Worm (Caenorhabditis elegans) whole organism, L4 larva: Measurements from ENCODE around the gene C30H6.12.

ENCODE experiments used
- aha-1 ChIP-seq: fragments of 150-350 bp; peaks from one replicate; lab custom pipeline; 2014; ENCODE audit warnings: missing biosample characterization, missing genetic modification characterization
- ceh-20 ChIP-seq: fragments of 200-800 bp; sonication (Bioruptor generic); IDR thresholded peaks from 2 replicates; pipeline ENCODE4 v1.3.6; 2022; ENCODE audit warnings: missing genetic modification reagents, missing genetic modification characterization, missing compliant biosample characterization
- ceh-28 ChIP-seq: fragments of 150-350 bp; optimal IDR thresholded peaks from 2 replicates; lab custom pipeline; 2014; ENCODE audit warnings: missing biosample characterization, missing genetic modification reagents, missing genetic modification characterization
- ces-1 ChIP-seq: fragments of 150-350 bp; sonication (generic microtip); optimal IDR thresholded peaks from 4 replicates; lab custom pipeline; 2014; ENCODE audit warnings: missing biosample characterization, missing genetic modification reagents, missing genetic modification characterization
- daf-16 ChIP-seq, 3 experiments: sonication (generic microtip); optimal IDR thresholded peaks; 2 replicates each; lab custom pipeline; 2016 to 2017; ENCODE audit warnings: missing genetic modification characterization in 3 of 3, missing genetic modification reagents in 3 of 3, mild to moderate bottlenecking in 2 of 3, missing compliant biosample characterization in 2 of 3, missing biosample characterization in 1 of 3, moderate library complexity in 1 of 3
- dmd-6 ChIP-seq: fragments of 200-800 bp; sonication (Bioruptor generic); IDR thresholded peaks from 2 replicates; pipeline ENCODE4 v1.3.6; 2022; ENCODE audit warnings: missing genetic modification reagents, missing genetic modification characterization, missing compliant biosample characterization
- dmd-8 ChIP-seq: fragments of 200-800 bp; sonication (Bioruptor generic); IDR thresholded peaks from 2 replicates; pipeline ENCODE4 v1.3.6; 2022; ENCODE audit warnings: missing genetic modification characterization, missing compliant biosample characterization
- dve-1 ChIP-seq: sonication (generic microtip); optimal IDR thresholded peaks from 2 replicates; lab custom pipeline; 2017; ENCODE audit warnings: antibody characterized with exemption, mild to moderate bottlenecking, missing genetic modification characterization, missing compliant biosample characterization; ENCODE audit not compliant: insufficient read depth
- gei-8 ChIP-seq: fragments of 200-800 bp; sonication (Bioruptor generic); optimal IDR thresholded peaks from 2 replicates; lab custom pipeline; 2018; ENCODE audit warnings: mild to moderate bottlenecking, missing genetic modification characterization, missing compliant biosample characterization
- hif-1 ChIP-seq, 2 experiments: sonication (generic microtip); optimal IDR thresholded peaks; 2 replicates each; lab custom pipeline; 2016 to 2017; ENCODE audit warnings: missing compliant biosample characterization in 2 of 2, missing genetic modification characterization in 2 of 2, missing genetic modification reagents in 2 of 2, missing genotype in 2 of 2, mild to moderate bottlenecking in 1 of 2
- hlh-11 ChIP-seq: fragments of 200-800 bp; sonication (Bioruptor generic); optimal IDR thresholded peaks from 2 replicates; lab custom pipeline; 2018; ENCODE audit warnings: mild to moderate bottlenecking, missing genetic modification characterization, missing compliant biosample characterization
- hlh-30 ChIP-seq: sonication (generic microtip); optimal IDR thresholded peaks from 2 replicates; lab custom pipeline; 2017; ENCODE audit warnings: antibody characterized with exemption, mild to moderate bottlenecking, missing genetic modification characterization, missing compliant biosample characterization; ENCODE audit not compliant: insufficient read depth
- hmg-1.1 ChIP-seq: fragments of 200-800 bp; sonication (Bioruptor generic); IDR thresholded peaks from 2 replicates; pipeline ENCODE4 v1.3.6; 2022; ENCODE audit warnings: missing genetic modification reagents, missing genetic modification characterization, missing compliant biosample characterization
- lin-13 ChIP-seq: fragments of 150-350 bp; optimal IDR thresholded peaks from 2 replicates; lab custom pipeline; 2014; ENCODE audit warnings: missing biosample characterization, missing genetic modification reagents, missing genetic modification characterization
- lin-29 ChIP-seq: fragments of 200-800 bp; sonication (Bioruptor generic); IDR thresholded peaks from 2 replicates; pipeline ENCODE4 v1.3.6; 2022; ENCODE audit warnings: missing genetic modification reagents, missing genetic modification characterization, missing compliant biosample characterization
- lin-38 ChIP-seq: fragments of 200-800 bp; sonication (Bioruptor generic); IDR thresholded peaks from 2 replicates; pipeline ENCODE4 v1.3.6; 2022; ENCODE audit warnings: missing genetic modification reagents, missing genetic modification characterization, missing compliant biosample characterization
- lsy-2 ChIP-seq, 2 experiments: fragments of 150-350 bp in 1 of 2; sonication (generic microtip) in 1 of 2; optimal IDR thresholded peaks; 2 replicates each; lab custom pipeline; 2014 to 2017; ENCODE audit warnings: missing biosample characterization in 2 of 2, missing genetic modification characterization in 2 of 2
- mdl-1 ChIP-seq, 2 experiments: fragments of 150-350 bp in 1 of 2; sonication (generic microtip) in 1 of 2; optimal IDR thresholded peaks; 2 replicates each; lab custom pipeline; 2014 to 2017; ENCODE audit warnings: missing biosample characterization in 2 of 2, missing genetic modification characterization in 2 of 2
- mep-1 ChIP-seq: fragments of 150-350 bp; sonication (generic microtip); optimal IDR thresholded peaks from 3 replicates; lab custom pipeline; 2014; ENCODE audit warnings: missing biosample characterization, missing genetic modification characterization
- mes-2 ChIP-seq: sonication (generic microtip); optimal IDR thresholded peaks from 2 replicates; lab custom pipeline; 2016; ENCODE audit warnings: missing genotype, mild to moderate bottlenecking, missing genetic modification characterization, missing compliant biosample characterization; ENCODE audit not compliant: poor library complexity, severe bottlenecking
- nhr-10 ChIP-seq: fragments of 150-350 bp; optimal IDR thresholded peaks from 2 replicates; lab custom pipeline; 2014; ENCODE audit warnings: missing biosample characterization, missing genetic modification characterization
- nhr-28 ChIP-seq: fragments of 150-350 bp; optimal IDR thresholded peaks from 2 replicates; lab custom pipeline; 2014; ENCODE audit warnings: missing biosample characterization, missing genetic modification characterization
- nhr-77 ChIP-seq: fragments of 150-350 bp; optimal IDR thresholded peaks from 2 replicates; lab custom pipeline; 2014; ENCODE audit warnings: missing biosample characterization, missing genetic modification characterization
- pqm-1 ChIP-seq: sonication (generic microtip); optimal IDR thresholded peaks from 2 replicates; lab custom pipeline; 2017; ENCODE audit warnings: missing biosample characterization, missing genetic modification characterization
- rbr-2 ChIP-seq: sonication (generic microtip); optimal IDR thresholded peaks from 2 replicates; lab custom pipeline; 2016; ENCODE audit warnings: missing genotype, missing genetic modification characterization, missing compliant biosample characterization
- tra-1 ChIP-seq: fragments of 200-800 bp; sonication (Bioruptor generic); IDR thresholded peaks from 2 replicates; pipeline ENCODE4 v1.3.6; 2022; ENCODE audit warnings: missing genetic modification reagents, missing genetic modification characterization, missing compliant biosample characterization
- unc-62 ChIP-seq, 3 experiments: fragments of 150-350 bp in 1 of 3; sonication (generic microtip); optimal IDR thresholded peaks in 2 of 3; peaks in 1 of 3; 1 replicate in 1 of 3; 2 replicates in 2 of 3; lab custom pipeline; 2014 to 2017; ENCODE audit warnings: missing biosample characterization in 3 of 3, missing genetic modification characterization in 3 of 3, missing genetic modification reagents in 3 of 3, missing genotype in 1 of 3

The C30H6.12 gene

ce11 chrIV:17383046-17383445 lies at the start of gene C30H6.12:
C30H6.12 (plus strand) TSS chrIV:17383346.
- TF ChIP-seq dve-1 (tag; lab: Kevin White, UChicago) (no peak), unc-62 (GFP tag; optimal IDR thresholded peaks at IDR 0.05 in 1 of 2; lab: Kevin White, UChicago) (peak in 1 of 2 experiments; percentile 40), unc-62 (tag; optimal IDR thresholded peaks at IDR 0.05; lab: Kevin White, UChicago) (no peak)

ce11 chrIV:17333542-17334281 lies 49.4 kb upstream of the C30H6.12 start, which contains the start of gene C49C3.15:
C49C3.15 (plus strand) TSS chrIV:17334231.
- TF ChIP-seq hlh-30 (tag; lab: Kevin White, UChicago) (peak; percentile 96), hmg-1.1 (0 out of 2 replicates have a peak, but pooled peaks have one; percentile 8), nhr-10 (tag; lab: Kevin White, UChicago) (no peak), rbr-2 (tag; lab: Kevin White, UChicago) (peak; percentile 10), hif-1 (tag; optimal IDR thresholded peaks at IDR 0.05; lab: Kevin White, UChicago) (peak in 1 of 2 experiments; percentile 83), lin-38 (peak; percentile 48; the same call in 1 of the 2 replicates), dve-1 (tag; lab: Kevin White, UChicago) (peak; percentile 45), hlh-11 (tag; lab: Kevin White, UChicago) (peak; percentile 28), tra-1 (no peak), nhr-28 (tag; lab: Kevin White, UChicago) (peak; percentile 21), mdl-1 (tag; optimal IDR thresholded peaks at IDR 0.05; lab: Kevin White, UChicago) (peak in 1 of 2 experiments; percentile 10), mep-1 (tag; lab: Kevin White, UChicago) (peak; percentile 42), unc-62 (GFP tag; optimal IDR thresholded peaks at IDR 0.05 in 1 of 2; lab: Kevin White, UChicago) (peak in 1 of 2 experiments; percentile 80), unc-62 (tag; optimal IDR thresholded peaks at IDR 0.05; lab: Kevin White, UChicago) (no peak), lsy-2 (tag; optimal IDR thresholded peaks at IDR 0.05; lab: Kevin White, UChicago) (peak in 1 of 2 experiments; percentile 54), daf-16 (GFP tag; optimal IDR thresholded peaks at IDR 0.05; lab: Kevin White, UChicago) (no peak), daf-16 (tag; optimal IDR thresholded peaks at IDR 0.05; lab: Kevin White, UChicago) (peak; percentile 23), gei-8 (GFP tag; lab: Kevin White, UChicago) (no peak), dmd-8 (GFP tag; lab: Robert Waterston, UW) (no peak), mes-2 (tag; lab: Kevin White, UChicago) (peak; percentile 47)

- TF ChIP-seq lsy-2 (tag; optimal IDR thresholded peaks at IDR 0.05; lab: Kevin White, UChicago) (peak in 1 of 2 experiments; percentile 51), aha-1 (tag; lab: Kevin White, UChicago) (peak; percentile 79), ceh-28 (tag; lab: Kevin White, UChicago) (no peak), ces-1 (GFP tag; lab: Kevin White, UChicago) (no peak), lin-38 (peak; percentile 40), mes-2 (tag; lab: Kevin White, UChicago) (peak; percentile 27)
- TF ChIP-seq, all 104 proteins: peak for 4
Measured at ce11 chrIV:17335031-17335430, 48.1 kb upstream of the C30H6.12 start, which contains the start of gene C49C3.8. C49C3.8 (plus strand) TSS chrIV:17335203.

- TF ChIP-seq dmd-6 (GFP tag; lab: Robert Waterston, UW): peak; percentile 46
- TF ChIP-seq daf-16 (GFP tag; optimal IDR thresholded peaks at IDR 0.05; lab: Kevin White, UChicago): no peak
- TF ChIP-seq daf-16 (tag; optimal IDR thresholded peaks at IDR 0.05; lab: Kevin White, UChicago): peak; percentile 94
- TF ChIP-seq mep-1 (tag; lab: Kevin White, UChicago): no peak
- peak; percentile 79 for TF ChIP-seq nhr-77 (tag; lab: Kevin White, UChicago)
- peak; percentile 72 for TF ChIP-seq pqm-1 (tag; lab: Kevin White, UChicago)
- TF ChIP-seq dve-1 (tag; lab: Kevin White, UChicago): peak; percentile 66
- TF ChIP-seq nhr-28 (tag; lab: Kevin White, UChicago): peak; percentile 73
- TF ChIP-seq ceh-20 (GFP tag; lab: Robert Waterston, UW): no peak
- TF ChIP-seq lin-13 (GFP tag; lab: Kevin White, UChicago): no peak
- no peak for TF ChIP-seq lin-29 (GFP tag; lab: Robert Waterston, UW)
- peak in 1 of 2 experiments; percentile 20 for TF ChIP-seq unc-62 (GFP tag; optimal IDR thresholded peaks at IDR 0.05 in 1 of 2; lab: Kevin White, UChicago)
- TF ChIP-seq unc-62 (tag; optimal IDR thresholded peaks at IDR 0.05; lab: Kevin White, UChicago): no peak
- peak; percentile 54 for TF ChIP-seq hlh-11 (tag; lab: Kevin White, UChicago)
Measured at ce11 chrIV:17338920-17339510, 44.1 kb upstream of the C30H6.12 start, which contains the start of gene C49C3.10. C49C3.10 (minus strand) TSS chrIV:17338970.
